Fruit fly (Drosophila melanogaster) whole organism, embryonic: ENCODE data around the gene SPARC.

Source experiments
- Abd-B ChIP-seq: fragments of 200-800 bp; sonication (Bioruptor generic); optimal IDR thresholded peaks from 2 replicates; lab custom pipeline; 2018; ENCODE audit warnings: missing biosample characterization, mild to moderate bottlenecking, missing genetic modification characterization, moderate library complexity
- Aef1 ChIP-seq: fragments of 200-800 bp; sonication (Bioruptor generic); IDR thresholded peaks from 3 replicates; pipeline ENCODE4 v1.3.6; 2022; ENCODE audit warnings: missing biosample characterization, missing genetic modification characterization
- CG10321 ChIP-seq: fragments of 200-800 bp; sonication (Bioruptor generic); IDR thresholded peaks from 2 replicates; pipeline ENCODE4 v1.3.6; 2022; ENCODE audit warnings: missing biosample characterization, missing genetic modification characterization
- CG11093 ChIP-seq: fragments of 200-800 bp; sonication (Bioruptor generic); IDR thresholded peaks from 3 replicates; pipeline ENCODE4 v1.3.6; 2022; ENCODE audit warnings: missing biosample characterization, missing genetic modification characterization
- CG11456 ChIP-seq: fragments of 200-800 bp; sonication (Bioruptor generic); IDR thresholded peaks from 3 replicates; pipeline ENCODE4 v1.3.6; 2022; ENCODE audit warnings: missing biosample characterization, missing genetic modification characterization
- CG11723 ChIP-seq: fragments of 200-800 bp; sonication (Bioruptor generic); optimal IDR thresholded peaks from 2 replicates; lab custom pipeline; 2017; ENCODE audit warnings: missing biosample characterization, mild to moderate bottlenecking, missing genetic modification characterization
- CG12744 ChIP-seq: fragments of 200-800 bp; sonication (Bioruptor generic); optimal IDR thresholded peaks from 2 replicates; lab custom pipeline; 2016; ENCODE audit warnings: missing biosample characterization, missing genetic modification characterization
- CG17568 ChIP-seq: fragments of 200-800 bp; sonication (Bioruptor generic); optimal IDR thresholded peaks from 2 replicates; lab custom pipeline; 2018; ENCODE audit warnings: missing biosample characterization, mild to moderate bottlenecking, missing genetic modification characterization, moderate library complexity
- CG2129 ChIP-seq: fragments of 200-800 bp; sonication (Bioruptor generic); IDR thresholded peaks from 2 replicates; pipeline ENCODE4 v1.3.6; 2022; ENCODE audit warnings: missing biosample characterization, missing genetic modification characterization; ENCODE audit not compliant: partially characterized antibody
- CG30431 ChIP-seq: fragments of 200-800 bp; sonication (Bioruptor generic); optimal IDR thresholded peaks from 2 replicates; lab custom pipeline; 2017; ENCODE audit warnings: missing biosample characterization, missing genetic modification characterization
- CG32532 ChIP-seq: fragments of 200-800 bp; sonication (Bioruptor generic); IDR thresholded peaks from 2 replicates; pipeline ENCODE4 v1.3.6; 2022; ENCODE audit warnings: missing biosample characterization, missing genetic modification characterization
- CG32767 ChIP-seq: fragments of 200-800 bp; sonication (Bioruptor generic); IDR thresholded peaks from 2 replicates; pipeline ENCODE4 v1.3.6; 2022; ENCODE audit warnings: missing biosample characterization, missing genetic modification characterization
- CG34422 ChIP-seq: fragments of 200-800 bp; sonication (Bioruptor generic); IDR thresholded peaks from 3 replicates; pipeline ENCODE4 v1.3.6; 2022; ENCODE audit warnings: missing biosample characterization, missing genetic modification characterization
- CG4282 ChIP-seq: fragments of 200-800 bp; sonication (Bioruptor generic); optimal IDR thresholded peaks from 2 replicates; lab custom pipeline; 2016; ENCODE audit warnings: missing biosample characterization, missing genetic modification characterization
- CG6689 ChIP-seq: fragments of 200-800 bp; sonication (Bioruptor generic); IDR thresholded peaks from 2 replicates; pipeline ENCODE4 v1.3.6; 2022; ENCODE audit warnings: missing biosample characterization, missing genetic modification characterization
- CG7357 ChIP-seq: fragments of 200-800 bp; sonication (Bioruptor generic); IDR thresholded peaks from 3 replicates; pipeline ENCODE4 v1.3.6; 2022; ENCODE audit warnings: missing biosample characterization, missing genetic modification characterization
- CG7987 ChIP-seq: fragments of 200-800 bp; sonication (Bioruptor generic); optimal IDR thresholded peaks from 2 replicates; lab custom pipeline; 2018; ENCODE audit warnings: missing biosample characterization, mild to moderate bottlenecking, missing genetic modification characterization, moderate library complexity
- Dll ChIP-seq: fragments of 200-800 bp; sonication (Bioruptor generic); IDR thresholded peaks from 4 replicates; pipeline ENCODE4 v1.3.6; 2022; ENCODE audit warnings: missing biosample characterization, missing genetic modification characterization; ENCODE audit not compliant: partially characterized antibody
- Dref ChIP-seq: fragments of 200-800 bp; sonication (Bioruptor generic); IDR thresholded peaks from 2 replicates; pipeline ENCODE4 v1.3.6; 2022; ENCODE audit warnings: missing biosample characterization, missing genetic modification characterization
- Ets65A ChIP-seq: fragments of 200-800 bp; sonication (Bioruptor generic); peaks from one replicate; lab custom pipeline; 2016; ENCODE audit warnings: missing biosample characterization, missing genetic modification characterization
- Ets97D ChIP-seq: fragments of 200-800 bp; sonication (Bioruptor generic); optimal IDR thresholded peaks from 3 replicates; lab custom pipeline; 2016; ENCODE audit warnings: missing biosample characterization, missing genetic modification characterization
- Gsc ChIP-seq: fragments of 200-800 bp; sonication (Bioruptor generic); IDR thresholded peaks from 2 replicates; pipeline ENCODE4 v1.3.6; 2022; ENCODE audit warnings: missing biosample characterization, missing genetic modification characterization
- Hey ChIP-seq: fragments of 200-800 bp; sonication (Bioruptor generic); optimal IDR thresholded peaks from 3 replicates; lab custom pipeline; 2018; ENCODE audit warnings: missing biosample characterization, mild to moderate bottlenecking, missing genetic modification characterization
- Hr51 ChIP-seq, 2 experiments: fragments of 200-800 bp; sonication (Bioruptor generic); optimal IDR thresholded peaks; 2 replicates in 1 of 2; 3 replicates in 1 of 2; lab custom pipeline; 2016 to 2018; ENCODE audit warnings: missing biosample characterization in 2 of 2, missing genetic modification characterization in 2 of 2, mild to moderate bottlenecking in 1 of 2, moderate library complexity in 1 of 2
- Mes4 ChIP-seq: fragments of 200-800 bp; sonication (Bioruptor generic); optimal IDR thresholded peaks from 2 replicates; lab custom pipeline; 2016; ENCODE audit warnings: missing biosample characterization, missing genetic modification characterization
- NFAT ChIP-seq: fragments of 200-800 bp; sonication (Bioruptor generic); IDR thresholded peaks from 2 replicates; pipeline ENCODE4 v1.3.6; 2022; ENCODE audit warnings: missing biosample characterization, missing genetic modification characterization
- Oaz ChIP-seq: fragments of 200-800 bp; sonication (Bioruptor generic); IDR thresholded peaks from 2 replicates; pipeline ENCODE4 v1.3.6; 2022; ENCODE audit warnings: missing biosample characterization, missing genetic modification characterization
- Ravus ChIP-seq: fragments of 200-800 bp; sonication (Bioruptor generic); IDR thresholded peaks from 2 replicates; pipeline ENCODE4 v1.3.6; 2022; ENCODE audit warnings: missing biosample characterization, missing genetic modification characterization
- Sry-δ ChIP-seq: fragments of 200-800 bp; sonication (Bioruptor generic); optimal IDR thresholded peaks from 2 replicates; lab custom pipeline; 2016; ENCODE audit warnings: missing biosample characterization, missing genetic modification characterization
- Tbp ChIP-seq: fragments of >200 bp; optimal IDR thresholded peaks from 2 replicates; lab custom pipeline; 2018; ENCODE audit warnings: missing biosample characterization, missing genetic modification characterization
- Xrp1 ChIP-seq: fragments of 200-800 bp; sonication (Bioruptor generic); IDR thresholded peaks from 2 replicates; pipeline ENCODE4 v1.3.6; 2022; ENCODE audit warnings: missing biosample characterization, missing genetic modification characterization
- YL-1 ChIP-seq: fragments of 200-800 bp; sonication (Bioruptor generic); optimal IDR thresholded peaks from 3 replicates; lab custom pipeline; 2017; ENCODE audit warnings: missing biosample characterization, mild to moderate bottlenecking, missing genetic modification characterization
- amos ChIP-seq: fragments of 200-800 bp; sonication (Bioruptor generic); IDR thresholded peaks from 2 replicates; pipeline ENCODE4 v1.3.6; 2022; ENCODE audit warnings: missing biosample characterization, missing genetic modification characterization; ENCODE audit not compliant: partially characterized antibody
- cato ChIP-seq: fragments of 200-800 bp; sonication (Bioruptor generic); optimal IDR thresholded peaks from 2 replicates; lab custom pipeline; 2016; ENCODE audit warnings: missing biosample characterization, missing genetic modification characterization, borderline replicate concordance
- cwo ChIP-seq: fragments of 200-800 bp; sonication (Bioruptor generic); optimal IDR thresholded peaks from 3 replicates; lab custom pipeline; 2017; ENCODE audit warnings: missing biosample characterization, missing genetic modification characterization, mild to moderate bottlenecking, moderate library complexity, missing genetic modification reagents
- danr ChIP-seq: fragments of 200-800 bp; sonication (Bioruptor generic); IDR thresholded peaks from 2 replicates; pipeline ENCODE4 v1.3.6; 2022; ENCODE audit warnings: missing biosample characterization, missing genetic modification characterization
- eyg ChIP-seq: fragments of 200-800 bp; sonication (Bioruptor generic); optimal IDR thresholded peaks from 3 replicates; lab custom pipeline; 2016; ENCODE audit warnings: missing biosample characterization, missing genetic modification characterization
- ind ChIP-seq: fragments of 200-800 bp; sonication (Bioruptor generic); optimal IDR thresholded peaks from 3 replicates; lab custom pipeline; 2016; ENCODE audit warnings: missing biosample characterization, missing genetic modification characterization
- jing ChIP-seq: fragments of 200-800 bp; sonication (Bioruptor generic); optimal IDR thresholded peaks from 2 replicates; lab custom pipeline; 2018; ENCODE audit warnings: missing biosample characterization, mild to moderate bottlenecking, missing genetic modification characterization
- lmd ChIP-seq: fragments of 200-800 bp; sonication (Bioruptor generic); IDR thresholded peaks from 2 replicates; pipeline ENCODE4 v1.3.6; 2022; ENCODE audit warnings: missing biosample characterization, missing genetic modification characterization
- mam ChIP-seq: fragments of 200-800 bp; sonication (Bioruptor generic); optimal IDR thresholded peaks from 3 replicates; lab custom pipeline; 2016; ENCODE audit warnings: missing biosample characterization, missing genetic modification characterization
- nau ChIP-seq: fragments of 200-800 bp; sonication (Bioruptor generic); optimal IDR thresholded peaks from 3 replicates; lab custom pipeline; 2017; ENCODE audit warnings: missing biosample characterization, mild to moderate bottlenecking, missing genetic modification characterization, missing genetic modification reagents
- prd ChIP-seq, 3 experiments: fragments of >200 bp in 2 of 3; fragments of 200-800 bp in 1 of 3; sonication (Bioruptor generic) in 1 of 3; optimal IDR thresholded peaks in 2 of 3; IDR thresholded peaks in 1 of 3; 2 replicates in 2 of 3; 3 replicates in 1 of 3; pipeline versions ENCODE4 v1.3.6 to Lab custom; 2017 to 2022; ENCODE audit warnings: missing biosample characterization in 1 of 3, missing genetic modification characterization in 1 of 3
- ranshi ChIP-seq: fragments of 200-800 bp; sonication (Bioruptor generic); IDR thresholded peaks from 2 replicates; pipeline ENCODE4 v1.3.6; 2022; ENCODE audit warnings: missing biosample characterization, missing genetic modification characterization
- sens ChIP-seq: fragments of 200-800 bp; sonication (Bioruptor generic); peaks from one replicate; lab custom pipeline; 2016; ENCODE audit warnings: missing biosample characterization, missing genetic modification characterization
- seq ChIP-seq: fragments of 200-800 bp; sonication (Bioruptor generic); IDR thresholded peaks from 2 replicates; pipeline ENCODE4 v1.3.6; 2022; ENCODE audit warnings: missing biosample characterization, missing genetic modification characterization
- sna ChIP-seq: fragments of 200-800 bp; sonication (Bioruptor generic); IDR thresholded peaks from 2 replicates; pipeline ENCODE4 v1.3.6; 2022; ENCODE audit warnings: missing biosample characterization, missing genetic modification characterization; ENCODE audit not compliant: partially characterized antibody
- tin ChIP-seq: fragments of 200-800 bp; sonication (Bioruptor generic); optimal IDR thresholded peaks from 3 replicates; lab custom pipeline; 2016; ENCODE audit warnings: missing biosample characterization, missing genetic modification characterization
- twi ChIP-seq: fragments of 200-800 bp; optimal IDR thresholded peaks from 2 replicates; lab custom pipeline; 2019; ENCODE audit warnings: missing biosample characterization, mild to moderate bottlenecking, missing genetic modification characterization, moderate library complexity
- wor ChIP-seq: fragments of 200-800 bp; sonication (Bioruptor generic); IDR thresholded peaks from 2 replicates; pipeline ENCODE4 v1.3.6; 2022; ENCODE audit warnings: missing biosample characterization, missing genetic modification characterization
- zen2 ChIP-seq: fragments of 200-800 bp; sonication (Bioruptor generic); IDR thresholded peaks from 3 replicates; pipeline ENCODE4 v1.3.6; 2022; ENCODE audit warnings: missing biosample characterization, missing genetic modification characterization; ENCODE audit not compliant: partially characterized antibody

Gene SPARC

DNA sequence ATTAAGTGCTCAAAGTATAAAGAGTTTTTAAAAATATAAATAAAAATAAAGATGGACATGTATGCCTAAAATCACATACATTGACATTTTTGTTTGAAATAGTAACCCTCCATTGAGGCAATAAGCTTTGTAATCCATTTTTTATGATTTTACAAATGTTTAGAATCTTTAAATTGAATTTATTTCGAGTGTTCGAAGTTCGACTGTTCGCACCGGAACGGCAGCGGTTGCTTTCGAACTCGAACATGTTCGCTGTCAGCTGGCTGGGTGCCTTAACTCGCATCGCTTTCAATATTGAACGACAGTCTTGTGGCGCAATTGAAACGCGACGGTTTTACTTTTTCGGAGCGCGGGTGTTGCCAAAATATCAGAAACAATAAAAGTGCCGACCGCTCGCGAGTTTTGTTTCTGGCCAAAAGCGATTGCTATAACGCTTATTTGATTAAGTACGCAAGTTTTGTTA, 43.7 kb upstream of the SPARC start, which contains the start of gene CG46339 (continued):
- 0 out of 2 replicates have a peak, but pooled peaks have one; percentile 5 for TF ChIP-seq CG10321 (GFP tag; lab: Robert Waterston, UW)
- TF ChIP-seq Ets97D (GFP tag; lab: Kevin White, UChicago): peak; percentile 23
- no peak for TF ChIP-seq Ets65A (GFP tag; lab: Kevin White, UChicago)
- TF ChIP-seq Hey (tag; lab: Kevin White, UChicago): peak; percentile 74
- TF ChIP-seq CG32532 (GFP tag; lab: Robert Waterston, UW): peak; percentile 90
- TF ChIP-seq Aef1: no peak
- peak; percentile 50 for TF ChIP-seq ind (GFP tag; lab: Kevin White, UChicago)
- TF ChIP-seq CG34422: peak; percentile 66; the same call in 1 of the 3 replicates
- TF ChIP-seq cato (GFP tag; lab: Kevin White, UChicago): no peak
- TF ChIP-seq CG7357 (GFP tag; lab: Robert Waterston, UW): no peak
- TF ChIP-seq danr (GFP tag; lab: Robert Waterston, UW): no peak
- no peak for TF ChIP-seq CG32767
- TF ChIP-seq sna: no peak
- TF ChIP-seq Abd-B (GFP tag; lab: Kevin White, UChicago): no peak
- TF ChIP-seq CG11723 (GFP tag; lab: Kevin White, UChicago): peak; percentile 49
- peak; percentile 24 for TF ChIP-seq tin
- peak; percentile 88 for TF ChIP-seq CG7987 (GFP tag; lab: Kevin White, UChicago)
- peak; percentile 55; the same call in 1 of the 2 replicates for TF ChIP-seq NFAT (GFP tag; lab: Robert Waterston, UW)
- no peak for TF ChIP-seq Sry-δ (GFP tag; lab: Kevin White, UChicago)
- peak; percentile 53 for TF ChIP-seq CG4282 (GFP tag; lab: Kevin White, UChicago)
- no peak for TF ChIP-seq Tbp
- TF ChIP-seq Ravus: no peak
- no peak for TF ChIP-seq CG11093 (GFP tag; lab: Robert Waterston, UW)
- TF ChIP-seq mam (GFP tag; lab: Kevin White, UChicago): no peak
- no peak for TF ChIP-seq twi (tag; lab: Kevin White, UChicago)
- TF ChIP-seq ranshi: 0 out of 2 replicates have a peak, but pooled peaks have one; percentile 15
- peak; percentile 36 for TF ChIP-seq lmd (GFP tag; lab: Robert Waterston, UW)
- TF ChIP-seq CG30431: no peak
- TF ChIP-seq Hr51 (GFP tag; optimal IDR thresholded peaks at IDR 0.05; lab: Kevin White, UChicago): peak in 1 of 2 experiments; percentile 25
- TF ChIP-seq Oaz (GFP tag; lab: Robert Waterston, UW): no peak
- TF ChIP-seq Dll: 0 out of 4 replicates have a peak, but pooled peaks have one; percentile 37
- peak; percentile 68 for TF ChIP-seq cwo (GFP tag; lab: Kevin White, UChicago)
- peak; percentile 62; the same call in 1 of the 2 replicates for TF ChIP-seq Xrp1 (GFP tag; lab: Robert Waterston, UW)
- no peak for TF ChIP-seq jing (GFP tag; lab: Kevin White, UChicago)
- no peak for TF ChIP-seq CG12744
- no peak for TF ChIP-seq zen2 (GFP tag; lab: Robert Waterston, UW)
- TF ChIP-seq seq (GFP tag; lab: Robert Waterston, UW): peak; percentile 32; the same call in 1 of the 2 replicates
- peak; percentile 19 for TF ChIP-seq eyg (GFP tag; lab: Kevin White, UChicago)
- no peak; the same call in 1 of the 2 replicates for TF ChIP-seq CG6689 (GFP tag; lab: Robert Waterston, UW)
- TF ChIP-seq nau (GFP tag; lab: Kevin White, UChicago): peak; percentile 66
- no peak for TF ChIP-seq prd (optimal IDR thresholded peaks at IDR 0.05; lab: Kevin White, UChicago)
- TF ChIP-seq prd (GFP tag; IDR thresholded peaks at IDR 0.05; lab: Robert Waterston, UW): peak; percentile 36; the same call in 1 of the 3 replicates
- peak; percentile 54; the same call in 1 of the 2 replicates for TF ChIP-seq amos (GFP tag; lab: Robert Waterston, UW)
- TF ChIP-seq sens (GFP tag; lab: Kevin White, UChicago): peak; percentile 45
- no peak for TF ChIP-seq wor (GFP tag; lab: Robert Waterston, UW)
- peak; percentile 16 for TF ChIP-seq YL-1
- TF ChIP-seq Dref: no peak
- no peak for TF ChIP-seq Gsc
- TF ChIP-seq CG17568: peak; percentile 68
- TF ChIP-seq Mes4 (GFP tag; lab: Kevin White, UChicago): no peak
- TF ChIP-seq CG2129 (GFP tag; lab: Robert Waterston, UW): no peak
- no peak for TF ChIP-seq CG11456 (GFP tag; lab: Robert Waterston, UW)
